Fruit fly (Drosophila melanogaster): ENCODE data around the gene CG31145.

- TF ChIP-seq usp (GFP tag; optimal IDR thresholded peaks at IDR 0.05) (no peak), nerfin-2 (GFP tag; IDR thresholded peaks at IDR 0.05; ENCODE audit: partially characterized antibody) (no peak), dysf (GFP tag; IDR thresholded peaks at IDR 0.05) (no peak), CG3407 (GFP tag; optimal IDR thresholded peaks at IDR 0.05) (no peak), CG7839 (tag; optimal IDR thresholded peaks at IDR 0.05) (no peak), pros (GFP tag; optimal IDR thresholded peaks at IDR 0.05) (no peak), cad (GFP tag; optimal IDR thresholded peaks at IDR 0.05) (no peak), CG3726 (GFP tag; IDR thresholded peaks at IDR 0.05) (no peak), p53 (GFP tag; optimal IDR thresholded peaks at IDR 0.05) (no peak), twi (tag; optimal IDR thresholded peaks at IDR 0.05) (no peak), Ptx1 (GFP tag; IDR thresholded peaks at IDR 0.05) (no peak), CG6854 (GFP tag; optimal IDR thresholded peaks at IDR 0.05) (no peak), pan (optimal IDR thresholded peaks at IDR 0.05) (no peak), pan (GFP tag; optimal IDR thresholded peaks at IDR 0.05 in 1 of 2, IDR thresholded peaks at IDR 0.05 in 1 of 2) (no peak)
These were observed 73.3 kb downstream of the CG31145 start, which contains the start of gene CG16723 for dm6 chr3R:23596173-23596572.

All from whole organism, embryonic.